Fruit fly (Drosophila melanogaster) whole organism, embryonic: ENCODE results near the gene CG10581.
A peak's percentile ranks its signal among the peaks of the same experiment; 100 is the strongest.

Source experiments
- Awh ChIP-seq: fragments of 200-800 bp; sonication (Bioruptor generic); IDR thresholded peaks from 2 replicates; pipeline ENCODE4, ENCODE4 v1.3.6; 2022; ENCODE audit warnings: missing biosample characterization, missing genetic modification characterization
- CG10321 ChIP-seq: fragments of 200-800 bp; sonication (Bioruptor generic); IDR thresholded peaks from 2 replicates; pipeline ENCODE4 v1.3.6; 2022; ENCODE audit warnings: missing biosample characterization, missing genetic modification characterization
- CG11085 ChIP-seq: fragments of 200-800 bp; sonication (Bioruptor generic); IDR thresholded peaks from 2 replicates; pipeline ENCODE4 v1.3.6; 2022; ENCODE audit warnings: missing biosample characterization, missing genetic modification characterization
- CG11093 ChIP-seq: fragments of 200-800 bp; sonication (Bioruptor generic); IDR thresholded peaks from 3 replicates; pipeline ENCODE4 v1.3.6; 2022; ENCODE audit warnings: missing biosample characterization, missing genetic modification characterization
- CG12155 ChIP-seq: fragments of 200-800 bp; sonication (Bioruptor generic); optimal IDR thresholded peaks from 3 replicates; lab custom pipeline; 2016; ENCODE audit warnings: missing biosample characterization, missing genetic modification characterization
- CG12769 ChIP-seq: fragments of 200-800 bp; sonication (Bioruptor generic); optimal IDR thresholded peaks from 2 replicates; lab custom pipeline; 2019; ENCODE audit warnings: missing biosample characterization, mild to moderate bottlenecking, missing genetic modification characterization, moderate library complexity
- CG13287 ChIP-seq: fragments of 200-800 bp; sonication (Bioruptor generic); IDR thresholded peaks from 2 replicates; pipeline ENCODE4 v1.3.6; 2022; ENCODE audit warnings: missing biosample characterization, missing genetic modification characterization; ENCODE audit not compliant: partially characterized antibody
- CG14965 ChIP-seq: fragments of 200-800 bp; sonication (Bioruptor generic); optimal IDR thresholded peaks from 2 replicates; lab custom pipeline; 2016; ENCODE audit warnings: missing biosample characterization, missing genetic modification characterization, borderline replicate concordance
- CG15011 ChIP-seq: fragments of 200-800 bp; sonication (Bioruptor generic); optimal IDR thresholded peaks from 3 replicates; lab custom pipeline; 2018; ENCODE audit warnings: missing biosample characterization, mild to moderate bottlenecking, missing genetic modification characterization
- CG17385 ChIP-seq: fragments of 200-800 bp; sonication (Bioruptor generic); optimal IDR thresholded peaks from 3 replicates; lab custom pipeline; 2018; ENCODE audit warnings: missing biosample characterization, mild to moderate bottlenecking, missing genetic modification characterization
- CG1832 ChIP-seq: fragments of 200-800 bp; sonication (Bioruptor generic); optimal IDR thresholded peaks from 2 replicates; lab custom pipeline; 2017; ENCODE audit warnings: missing biosample characterization, mild to moderate bottlenecking, missing genetic modification characterization, inconsistent platforms
- CG3163 ChIP-seq: fragments of 200-800 bp; sonication (Bioruptor generic); optimal IDR thresholded peaks from 3 replicates; lab custom pipeline; 2016; ENCODE audit warnings: missing biosample characterization, missing genetic modification characterization
- CG33213 ChIP-seq: fragments of 200-800 bp; sonication (Bioruptor generic); optimal IDR thresholded peaks from 3 replicates; lab custom pipeline; 2016; ENCODE audit warnings: missing biosample characterization, missing genetic modification characterization
- CG34224 ChIP-seq: fragments of 200-800 bp; sonication (Bioruptor generic); IDR thresholded peaks from 3 replicates; pipeline ENCODE4 v1.3.6; 2022; ENCODE audit warnings: missing biosample characterization, missing genetic modification characterization; ENCODE audit not compliant: partially characterized antibody
- CG34422 ChIP-seq: fragments of 200-800 bp; sonication (Bioruptor generic); IDR thresholded peaks from 3 replicates; pipeline ENCODE4 v1.3.6; 2022; ENCODE audit warnings: missing biosample characterization, missing genetic modification characterization
- CG6765 ChIP-seq: fragments of 200-800 bp; sonication (Bioruptor generic); optimal IDR thresholded peaks from 3 replicates; lab custom pipeline; 2017; ENCODE audit warnings: missing biosample characterization, mild to moderate bottlenecking, missing genetic modification characterization
- CG7745 ChIP-seq: fragments of 200-800 bp; sonication (Bioruptor generic); optimal IDR thresholded peaks from 2 replicates; lab custom pipeline; 2018; ENCODE audit warnings: missing biosample characterization, mild to moderate bottlenecking, missing genetic modification characterization, moderate library complexity
- CG7963 ChIP-seq: fragments of 200-800 bp; sonication (Bioruptor generic); IDR thresholded peaks from 3 replicates; pipeline ENCODE4 v1.3.6; 2022; ENCODE audit warnings: missing biosample characterization, missing genetic modification characterization; ENCODE audit not compliant: partially characterized antibody
- Dbx ChIP-seq: fragments of 200-800 bp; sonication (Bioruptor generic); IDR thresholded peaks from 3 replicates; pipeline ENCODE4 v1.3.6; 2022; ENCODE audit warnings: missing biosample characterization, missing genetic modification characterization
- Deaf1 ChIP-seq: fragments of 200-800 bp; optimal IDR thresholded peaks from 3 replicates; lab custom pipeline; 2019; ENCODE audit warnings: missing biosample characterization, mild to moderate bottlenecking, missing genetic modification characterization, moderate library complexity
- Dll ChIP-seq: fragments of 200-800 bp; sonication (Bioruptor generic); IDR thresholded peaks from 4 replicates; pipeline ENCODE4 v1.3.6; 2022; ENCODE audit warnings: missing biosample characterization, missing genetic modification characterization; ENCODE audit not compliant: partially characterized antibody
- Drgx ChIP-seq: fragments of 200-800 bp; sonication (Bioruptor generic); IDR thresholded peaks from 2 replicates; pipeline ENCODE4 v1.3.6; 2022; ENCODE audit warnings: missing biosample characterization, missing genetic modification characterization
- Ets97D ChIP-seq: fragments of 200-800 bp; sonication (Bioruptor generic); optimal IDR thresholded peaks from 3 replicates; lab custom pipeline; 2016; ENCODE audit warnings: missing biosample characterization, missing genetic modification characterization
- Gsc ChIP-seq: fragments of 200-800 bp; sonication (Bioruptor generic); IDR thresholded peaks from 2 replicates; pipeline ENCODE4 v1.3.6; 2022; ENCODE audit warnings: missing biosample characterization, missing genetic modification characterization
- Lim3 ChIP-seq: fragments of 200-800 bp; sonication (Bioruptor generic); IDR thresholded peaks from 2 replicates; pipeline ENCODE4 v1.3.6; 2022; ENCODE audit warnings: missing biosample characterization, missing genetic modification characterization
- Med ChIP-seq: fragments of 200-800 bp; sonication (Bioruptor generic); peaks from one replicate; lab custom pipeline; 2016; ENCODE audit warnings: missing biosample characterization, missing genetic modification characterization, mild to moderate bottlenecking, inconsistent platforms, moderate library complexity
- Neu2 ChIP-seq: fragments of 200-800 bp; sonication (Bioruptor generic); optimal IDR thresholded peaks from 3 replicates; lab custom pipeline; 2016; ENCODE audit warnings: missing biosample characterization, missing genetic modification characterization, borderline replicate concordance
- NfI ChIP-seq: fragments of 200-800 bp; sonication (Bioruptor generic); optimal IDR thresholded peaks from 3 replicates; lab custom pipeline; 2018; ENCODE audit warnings: missing biosample characterization, mild to moderate bottlenecking, missing genetic modification characterization, moderate library complexity
- Ptx1 ChIP-seq: fragments of 200-800 bp; sonication (Bioruptor generic); IDR thresholded peaks from 2 replicates; pipeline ENCODE4 v1.3.6; 2022; ENCODE audit warnings: missing biosample characterization, missing genetic modification characterization
- Spps ChIP-seq: fragments of 200-800 bp; sonication (Bioruptor generic); optimal IDR thresholded peaks from 2 replicates; lab custom pipeline; 2018; ENCODE audit warnings: missing biosample characterization, mild to moderate bottlenecking, missing genetic modification characterization
- cg ChIP-seq: fragments of 200-800 bp; sonication (Bioruptor generic); optimal IDR thresholded peaks from 3 replicates; lab custom pipeline; 2019; ENCODE audit warnings: missing biosample characterization, mild to moderate bottlenecking, missing genetic modification characterization, moderate library complexity
- chinmo ChIP-seq: fragments of 200-800 bp; sonication (Bioruptor generic); IDR thresholded peaks from 4 replicates; pipeline ENCODE4 v1.3.6; 2022; ENCODE audit warnings: missing biosample characterization, missing genetic modification characterization; ENCODE audit not compliant: partially characterized antibody
- cwo ChIP-seq: fragments of 200-800 bp; sonication (Bioruptor generic); optimal IDR thresholded peaks from 3 replicates; lab custom pipeline; 2017; ENCODE audit warnings: missing biosample characterization, missing genetic modification characterization, mild to moderate bottlenecking, moderate library complexity, missing genetic modification reagents
- en ChIP-seq: fragments of 200-800 bp; sonication (Bioruptor generic); optimal IDR thresholded peaks from 2 replicates; lab custom pipeline; 2016; ENCODE audit warnings: missing biosample characterization, missing genetic modification characterization
- fd96Cb ChIP-seq: fragments of 200-800 bp; sonication (Bioruptor generic); optimal IDR thresholded peaks from 2 replicates; lab custom pipeline; 2018; ENCODE audit warnings: missing biosample characterization, mild to moderate bottlenecking, missing genetic modification characterization, moderate library complexity
- insv ChIP-seq, 2 experiments: fragments of 200-800 bp; sonication (Bioruptor generic); optimal IDR thresholded peaks; 3 replicates each; lab custom pipeline; 2016 to 2018; ENCODE audit warnings: missing biosample characterization in 2 of 2, missing genetic modification characterization in 2 of 2
- jing ChIP-seq: fragments of 200-800 bp; sonication (Bioruptor generic); optimal IDR thresholded peaks from 2 replicates; lab custom pipeline; 2018; ENCODE audit warnings: missing biosample characterization, mild to moderate bottlenecking, missing genetic modification characterization
- kni ChIP-seq: fragments of 200-800 bp; sonication (Bioruptor generic); optimal IDR thresholded peaks from 3 replicates; lab custom pipeline; 2017; ENCODE audit warnings: mild to moderate bottlenecking, missing biosample characterization, missing genetic modification reagents, missing genetic modification characterization
- lbe ChIP-seq: fragments of 200-800 bp; sonication (Bioruptor generic); optimal IDR thresholded peaks from 2 replicates; lab custom pipeline; 2016; ENCODE audit warnings: missing biosample characterization, mild to moderate bottlenecking, missing genetic modification characterization
- lola ChIP-seq, 3 experiments: fragments of >200 bp in 2 of 3; fragments of 200-800 bp in 1 of 3; sonication (Bioruptor generic) in 1 of 3; optimal IDR thresholded peaks; 2 replicates each; lab custom pipeline; 2017 to 2019; ENCODE audit warnings: missing biosample characterization in 3 of 3, missing genetic modification characterization in 3 of 3, mild to moderate bottlenecking in 1 of 3, moderate library complexity in 1 of 3
- pros ChIP-seq: fragments of 200-800 bp; sonication (Bioruptor generic); optimal IDR thresholded peaks from 3 replicates; lab custom pipeline; 2019; ENCODE audit warnings: missing biosample characterization, mild to moderate bottlenecking, missing genetic modification characterization, moderate library complexity
- ranshi ChIP-seq: fragments of 200-800 bp; sonication (Bioruptor generic); IDR thresholded peaks from 2 replicates; pipeline ENCODE4 v1.3.6; 2022; ENCODE audit warnings: missing biosample characterization, missing genetic modification characterization
- rib ChIP-seq: fragments of 200-800 bp; sonication (Bioruptor generic); IDR thresholded peaks from 2 replicates; pipeline ENCODE4 v1.3.6; 2022; ENCODE audit warnings: missing biosample characterization, missing genetic modification characterization
- salm ChIP-seq: fragments of 200-800 bp; sonication (Bioruptor generic); optimal IDR thresholded peaks from 2 replicates; lab custom pipeline; 2018; ENCODE audit warnings: missing biosample characterization, mild to moderate bottlenecking, missing genetic modification characterization
- sd ChIP-seq: fragments of 200-800 bp; sonication (Bioruptor generic); optimal IDR thresholded peaks from 3 replicates; lab custom pipeline; 2018; ENCODE audit warnings: missing biosample characterization, mild to moderate bottlenecking, missing genetic modification characterization, moderate library complexity
- stc ChIP-seq: fragments of 200-800 bp; sonication (Bioruptor generic); IDR thresholded peaks from 2 replicates; pipeline ENCODE4 v1.3.6; 2022; ENCODE audit warnings: missing biosample characterization, missing genetic modification characterization
- yki ChIP-seq: fragments of >200 bp; optimal IDR thresholded peaks from 3 replicates; lab custom pipeline; 2018
- z ChIP-seq: fragments of 200-800 bp; sonication (Bioruptor generic); IDR thresholded peaks from 3 replicates; pipeline ENCODE4 v1.3.6; 2022; ENCODE audit warnings: missing biosample characterization, missing genetic modification characterization
- zen2 ChIP-seq: fragments of 200-800 bp; sonication (Bioruptor generic); IDR thresholded peaks from 3 replicates; pipeline ENCODE4 v1.3.6; 2022; ENCODE audit warnings: missing biosample characterization, missing genetic modification characterization; ENCODE audit not compliant: partially characterized antibody
- zfh2 ChIP-seq: fragments of 200-800 bp; sonication (Bioruptor generic); optimal IDR thresholded peaks from 2 replicates; lab custom pipeline; 2016; ENCODE audit warnings: missing biosample characterization, missing genetic modification characterization

The CG10581 gene

DNA sequence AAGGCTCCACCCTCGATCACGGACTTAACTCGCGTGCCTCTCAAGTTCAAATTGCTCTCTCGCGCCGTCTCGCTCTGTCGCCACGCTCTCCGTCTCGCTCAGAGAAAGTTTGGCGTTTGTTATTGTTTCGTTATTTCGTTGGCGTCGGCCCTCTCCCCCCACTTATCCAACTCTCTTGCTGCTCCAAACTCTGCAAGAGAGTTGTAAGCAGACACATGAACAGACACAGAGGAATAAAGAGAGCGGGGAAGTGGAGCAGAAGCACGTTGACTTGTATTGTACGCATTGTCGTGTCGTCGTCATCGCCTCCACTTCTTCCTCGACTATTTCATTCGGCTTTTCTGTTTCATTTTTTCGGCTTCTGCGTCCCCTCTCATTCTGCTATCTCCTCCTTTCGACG is 10.6 kb downstream of the CG10581 start (continued):
- TF ChIP-seq Deaf1 (tag; lab: Kevin White, UChicago), result peak; percentile 78
- no peak for TF ChIP-seq CG15011 (GFP tag; lab: Kevin White, UChicago)
- TF ChIP-seq zen2 (GFP tag; lab: Robert Waterston, UW), result peak; percentile 67; the same call in 2 of the 3 replicates
- peak; percentile 71 for TF ChIP-seq cg (GFP tag; lab: Kevin White, UChicago)
- TF ChIP-seq CG12155 (GFP tag; lab: Kevin White, UChicago), result peak; percentile 85
- peak; percentile 46 for TF ChIP-seq sd (tag; lab: Kevin White, UChicago)
- 0 out of 2 replicates have a peak, but pooled peaks have one; percentile 4 for TF ChIP-seq Drgx (GFP tag; lab: Robert Waterston, UW)
- TF ChIP-seq en (GFP tag; lab: Kevin White, UChicago), result no peak
- peak; percentile 36 for TF ChIP-seq CG12769 (tag; lab: Kevin White, UChicago)
- peak; percentile 59; the same call in 1 of the 4 replicates for TF ChIP-seq chinmo (GFP tag; lab: Robert Waterston, UW)
- TF ChIP-seq fd96Cb (tag; lab: Kevin White, UChicago), result no peak
- no peak for TF ChIP-seq Ets97D (GFP tag; lab: Kevin White, UChicago)
- 0 out of 3 replicates have a peak, but pooled peaks have one; percentile 29 for TF ChIP-seq CG34224
- peak; percentile 9 for TF ChIP-seq cwo
- peak; percentile 45; the same call in 1 of the 2 replicates for TF ChIP-seq CG10321 (GFP tag; lab: Robert Waterston, UW)
- TF ChIP-seq kni (GFP tag; lab: Kevin White, UChicago), result peak; percentile 68
- TF ChIP-seq rib (GFP tag; lab: Robert Waterston, UW), result peak; percentile 23; the same call in 1 of the 2 replicates
- TF ChIP-seq z, result 0 out of 3 replicates have a peak, but pooled peaks have one; percentile 38
- 0 out of 4 replicates have a peak, but pooled peaks have one; percentile 20 for TF ChIP-seq Dll (GFP tag; lab: Robert Waterston, UW)
- TF ChIP-seq CG34422 (GFP tag; lab: Robert Waterston, UW), result peak; percentile 14; the same call in 1 of the 3 replicates
- no peak for TF ChIP-seq zfh2 (GFP tag; lab: Kevin White, UChicago)
- no peak for TF ChIP-seq CG14965 (GFP tag; lab: Kevin White, UChicago)
- peak; percentile 74 for TF ChIP-seq yki (lab: Kevin White, UChicago)
- peak; percentile 63 for TF ChIP-seq CG1832 (GFP tag; lab: Kevin White, UChicago)
- peak; percentile 14 for TF ChIP-seq lbe (GFP tag; lab: Kevin White, UChicago)
- peak; percentile 28 for TF ChIP-seq CG17385 (GFP tag; lab: Kevin White, UChicago)
- TF ChIP-seq CG3163, result peak; percentile 96
- peak; percentile 52 for TF ChIP-seq Med
- TF ChIP-seq pros (GFP tag; lab: Kevin White, UChicago), result peak; percentile 34

DNA sequence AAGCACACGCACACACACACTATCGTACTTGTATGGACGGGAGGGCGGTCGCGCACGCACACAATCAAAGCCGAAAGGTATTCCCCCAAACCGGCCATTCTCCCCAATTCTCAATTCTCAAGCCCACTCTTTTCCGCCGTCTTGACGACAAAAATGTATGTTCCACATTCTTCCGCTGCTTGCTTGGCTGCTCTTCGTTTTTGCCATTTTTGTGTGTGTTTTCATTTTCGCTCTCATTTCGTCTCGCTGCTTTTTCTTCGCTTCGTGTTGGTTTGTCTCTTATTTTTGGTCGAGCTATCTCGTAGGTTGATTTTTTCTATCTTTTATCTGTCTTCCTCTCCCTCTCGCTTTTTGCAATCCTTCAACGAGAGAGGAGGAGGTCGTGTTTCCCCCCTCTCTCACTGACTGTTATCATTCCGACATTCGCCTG is 19.5 kb downstream of the CG10581 start:
- TF ChIP-seq salm (tag; lab: Kevin White, UChicago), result no peak
- TF ChIP-seq CG11085 (GFP tag; lab: Robert Waterston, UW), result no peak
- no peak for TF ChIP-seq NfI (GFP tag; lab: Kevin White, UChicago)
- TF ChIP-seq Gsc, result no peak
- no peak for TF ChIP-seq ranshi (GFP tag; lab: Robert Waterston, UW)
- TF ChIP-seq Lim3 (GFP tag; lab: Robert Waterston, UW), result no peak
- no peak for TF ChIP-seq lola (GFP tag; optimal IDR thresholded peaks at IDR 0.05; lab: Kevin White, UChicago)
- TF ChIP-seq Ptx1 (GFP tag; lab: Robert Waterston, UW), result no peak
- TF ChIP-seq CG13287, result no peak; the same call in 1 of the 2 replicates
- no peak for TF ChIP-seq jing (GFP tag; lab: Kevin White, UChicago)
- TF ChIP-seq CG7745 (tag; lab: Kevin White, UChicago), result no peak
- TF ChIP-seq stc (GFP tag; lab: Robert Waterston, UW), result no peak
- no peak for TF ChIP-seq Dbx (GFP tag; lab: Robert Waterston, UW)
- TF ChIP-seq Spps (tag; lab: Kevin White, UChicago), result no peak
- TF ChIP-seq CG11093 (GFP tag; lab: Robert Waterston, UW), result no peak
- TF ChIP-seq Neu2 (GFP tag; lab: Kevin White, UChicago), result no peak
- no peak for TF ChIP-seq CG6765 (GFP tag; lab: Kevin White, UChicago)
- no peak for TF ChIP-seq Awh (GFP tag; lab: Robert Waterston, UW)
- no peak for TF ChIP-seq CG33213 (GFP tag; lab: Kevin White, UChicago)
- no peak for TF ChIP-seq insv (GFP tag; optimal IDR thresholded peaks at IDR 0.05; lab: Kevin White, UChicago)
- TF ChIP-seq CG7963, result no peak
